Worm (Caenorhabditis elegans) whole organism, L1 larva: ENCODE measurements around the gene F28H6.7.

Experiments used
- aha-1 ChIP-seq: fragments of 150-350 bp; optimal IDR thresholded peaks from 2 replicates; lab custom pipeline; 2014; ENCODE audit warnings: missing biosample characterization, missing genetic modification characterization
- alr-1 ChIP-seq: fragments of 200-800 bp; sonication (Bioruptor generic); optimal IDR thresholded peaks from 2 replicates; lab custom pipeline; 2018; ENCODE audit warnings: borderline replicate concordance, mild to moderate bottlenecking, missing genetic modification characterization, missing compliant biosample characterization
- ama-1 ChIP-seq: fragments of 150-350 bp; optimal IDR thresholded peaks from 2 replicates; lab custom pipeline; 2014
- ceh-82 ChIP-seq, 3 experiments: fragments of 150-350 bp in 1 of 3; sonication (generic microtip) in 2 of 3; optimal IDR thresholded peaks; 2 replicates each; lab custom pipeline; 2014 to 2017; ENCODE audit warnings: missing biosample characterization in 3 of 3, missing genetic modification characterization in 3 of 3
- jun-1 ChIP-seq: fragments of 150-350 bp; optimal IDR thresholded peaks from 2 replicates; lab custom pipeline; 2014; ENCODE audit warnings: missing biosample characterization, missing genetic modification reagents, missing genetic modification characterization
- lin-13 ChIP-seq: fragments of 150-350 bp; optimal IDR thresholded peaks from 2 replicates; lab custom pipeline; 2014; ENCODE audit warnings: missing biosample characterization, missing genetic modification reagents, missing genetic modification characterization
- lin-15B ChIP-seq: fragments of 150-350 bp; sonication (generic microtip); optimal IDR thresholded peaks from 3 replicates; lab custom pipeline; 2014; ENCODE audit warnings: missing biosample characterization, missing genetic modification characterization
- nhr-76 ChIP-seq: sonication (generic microtip); optimal IDR thresholded peaks from 2 replicates; lab custom pipeline; 2017; ENCODE audit warnings: missing biosample characterization, missing genetic modification characterization
- nhr-77 ChIP-seq: fragments of 150-350 bp; optimal IDR thresholded peaks from 2 replicates; lab custom pipeline; 2014; ENCODE audit warnings: missing biosample characterization, missing genetic modification characterization
- snpc-4 ChIP-seq: fragments of 150-350 bp; optimal IDR thresholded peaks from 2 replicates; lab custom pipeline; 2014; ENCODE audit warnings: missing biosample characterization, missing genetic modification characterization
- tbx-2 ChIP-seq: sonication (generic microtip); optimal IDR thresholded peaks from 2 replicates; lab custom pipeline; 2016; ENCODE audit warnings: missing genetic modification characterization, missing compliant biosample characterization
- zag-1 ChIP-seq: fragments of 150-350 bp; optimal IDR thresholded peaks from 2 replicates; lab custom pipeline; 2014; ENCODE audit warnings: missing biosample characterization, missing genetic modification characterization
- ztf-11 ChIP-seq, 2 experiments: sonication (generic microtip); optimal IDR thresholded peaks; 2 replicates each; lab custom pipeline; 2016 to 2017; ENCODE audit warnings: missing genetic modification characterization in 2 of 2, missing biosample characterization in 1 of 2, missing compliant biosample characterization in 1 of 2
- ztf-4 ChIP-seq: fragments of 150-350 bp; optimal IDR thresholded peaks from 2 replicates; lab custom pipeline; 2014; ENCODE audit warnings: missing biosample characterization, missing genetic modification characterization

ce11 chrX:14152644-14153043, 36.7 kb downstream of the F28H6.7 start:
- TF ChIP-seq jun-1 (tag; lab: Kevin White, UChicago), result no peak
- no peak for TF ChIP-seq alr-1
- TF ChIP-seq lin-15B (tag; lab: Kevin White, UChicago), result no peak
- TF ChIP-seq lin-13 (GFP tag; lab: Kevin White, UChicago), result no peak
- no peak for TF ChIP-seq zag-1
- TF ChIP-seq ceh-82 (tag; optimal IDR thresholded peaks at IDR 0.05; lab: Kevin White, UChicago), result no peak
- no peak for TF ChIP-seq ztf-11 (tag; optimal IDR thresholded peaks at IDR 0.05; lab: Kevin White, UChicago)
- TF ChIP-seq aha-1 (tag; lab: Kevin White, UChicago), result no peak
- TF ChIP-seq nhr-77 (tag; lab: Kevin White, UChicago), result no peak
- TF ChIP-seq snpc-4 (tag; lab: Kevin White, UChicago), result no peak
- no peak for TF ChIP-seq ztf-4
- no peak for TF ChIP-seq nhr-76 (tag; lab: Kevin White, UChicago)
- no peak for TF ChIP-seq tbx-2 (tag; lab: Kevin White, UChicago)
- TF ChIP-seq ama-1 (lab: Kevin White, UChicago), result no peak
